Worm (Caenorhabditis elegans) whole organism, late embryonic: ENCODE results near the gene tut-1.

Experiments
- C38D4.7 ChIP-seq: fragments of 200-800 bp; sonication (Bioruptor generic); optimal IDR thresholded peaks from 2 replicates; lab custom pipeline; 2018; ENCODE audit warnings: mild to moderate bottlenecking, missing genetic modification characterization, moderate library complexity, missing compliant biosample characterization
- K02D7.2 ChIP-seq: sonication (generic microtip); optimal IDR thresholded peaks from 2 replicates; lab custom pipeline; 2017; ENCODE audit warnings: mild to moderate bottlenecking, missing genetic modification characterization, missing compliant biosample characterization
- K09A11.1 ChIP-seq: sonication (generic microtip); optimal IDR thresholded peaks from 2 replicates; lab custom pipeline; 2017; ENCODE audit warnings: antibody characterized with exemption, mild to moderate bottlenecking, missing genetic modification characterization, missing compliant biosample characterization; ENCODE audit not compliant: insufficient read depth
- T23F11.4 ChIP-seq: fragments of 200-800 bp; sonication (Bioruptor generic); optimal IDR thresholded peaks from 2 replicates; lab custom pipeline; 2018; ENCODE audit warnings: mild to moderate bottlenecking, missing genetic modification characterization, missing compliant biosample characterization
- ahr-1 ChIP-seq: sonication (generic microtip); optimal IDR thresholded peaks from 2 replicates; lab custom pipeline; 2016; ENCODE audit warnings: missing genetic modification characterization, missing compliant biosample characterization
- ama-1 ChIP-seq: fragments of 150-350 bp; optimal IDR thresholded peaks from 2 replicates; lab custom pipeline; 2014
- ceh-18 ChIP-seq: sonication (generic microtip); optimal IDR thresholded peaks from 2 replicates; lab custom pipeline; 2016; ENCODE audit warnings: missing genetic modification characterization, missing compliant biosample characterization
- ceh-19 ChIP-seq: fragments of 200-800 bp; sonication (Bioruptor generic); optimal IDR thresholded peaks from 2 replicates; lab custom pipeline; 2018; ENCODE audit warnings: mild to moderate bottlenecking, missing genetic modification characterization, missing compliant biosample characterization
- ceh-2 ChIP-seq: sonication (generic microtip); optimal IDR thresholded peaks from 2 replicates; lab custom pipeline; 2016; ENCODE audit warnings: missing genotype, missing genetic modification characterization, missing compliant biosample characterization
- ceh-22 ChIP-seq: sonication (generic microtip); optimal IDR thresholded peaks from 2 replicates; lab custom pipeline; 2017; ENCODE audit warnings: missing biosample characterization, missing genetic modification characterization
- ceh-31 ChIP-seq: sonication (generic microtip); optimal IDR thresholded peaks from 2 replicates; lab custom pipeline; 2016; ENCODE audit warnings: missing genetic modification characterization, missing compliant biosample characterization
- ceh-34 ChIP-seq: sonication (generic microtip); optimal IDR thresholded peaks from 2 replicates; lab custom pipeline; 2016; ENCODE audit warnings: mild to moderate bottlenecking, missing genetic modification characterization, missing compliant biosample characterization
- ceh-45 ChIP-seq: fragments of 200-800 bp; sonication (Bioruptor generic); IDR thresholded peaks from 2 replicates; pipeline ENCODE4 v1.3.6; 2022; ENCODE audit warnings: missing genetic modification reagents, missing genetic modification characterization, missing compliant biosample characterization
- ceh-48 ChIP-seq: sonication (generic microtip); optimal IDR thresholded peaks from 2 replicates; lab custom pipeline; 2016; ENCODE audit warnings: missing genetic modification characterization, inconsistent platforms, missing compliant biosample characterization
- ceh-6 ChIP-seq: fragments of 200-800 bp; sonication (Bioruptor generic); optimal IDR thresholded peaks from 2 replicates; lab custom pipeline; 2018; ENCODE audit warnings: mild to moderate bottlenecking, missing genetic modification characterization, missing compliant biosample characterization
- ceh-9 ChIP-seq: sonication (generic microtip); optimal IDR thresholded peaks from 2 replicates; lab custom pipeline; 2016; ENCODE audit warnings: mild to moderate bottlenecking, missing genetic modification characterization, inconsistent platforms, missing compliant biosample characterization
- elt-4 ChIP-seq: sonication (generic microtip); optimal IDR thresholded peaks from 2 replicates; lab custom pipeline; 2016; ENCODE audit warnings: missing genetic modification characterization, missing compliant biosample characterization
- eyg-1 ChIP-seq: sonication (generic microtip); optimal IDR thresholded peaks from 2 replicates; lab custom pipeline; 2016; ENCODE audit warnings: missing genotype, missing genetic modification characterization, missing compliant biosample characterization
- gmeb-2 ChIP-seq: sonication (generic microtip); optimal IDR thresholded peaks from 2 replicates; lab custom pipeline; 2016; ENCODE audit warnings: missing genetic modification characterization, inconsistent platforms, missing compliant biosample characterization
- hlh-13 ChIP-seq: fragments of 200-800 bp; sonication (Bioruptor generic); optimal IDR thresholded peaks from 2 replicates; lab custom pipeline; 2018; ENCODE audit warnings: mild to moderate bottlenecking, missing genetic modification characterization, missing compliant biosample characterization
- hlh-15 ChIP-seq: sonication (generic microtip); optimal IDR thresholded peaks from 2 replicates; lab custom pipeline; 2016; ENCODE audit warnings: missing genetic modification characterization, missing compliant biosample characterization
- hlh-30 ChIP-seq: sonication (generic microtip); optimal IDR thresholded peaks from 2 replicates; lab custom pipeline; 2017; ENCODE audit warnings: antibody characterized with exemption, missing genetic modification characterization, missing compliant biosample characterization; ENCODE audit not compliant: insufficient read depth
- hlh-6 ChIP-seq: sonication (generic microtip); optimal IDR thresholded peaks from 2 replicates; lab custom pipeline; 2016; ENCODE audit warnings: missing genotype, missing genetic modification characterization, missing compliant biosample characterization
- hlh-8 ChIP-seq: sonication (generic microtip); optimal IDR thresholded peaks from 2 replicates; lab custom pipeline; 2016; ENCODE audit warnings: missing genotype, missing genetic modification characterization, missing compliant biosample characterization
- lin-11 ChIP-seq: fragments of 200-800 bp; sonication (Bioruptor generic); optimal IDR thresholded peaks from 2 replicates; lab custom pipeline; 2018; ENCODE audit warnings: mild to moderate bottlenecking, missing genetic modification characterization, missing compliant biosample characterization
- madf-2 ChIP-seq: sonication (generic microtip); optimal IDR thresholded peaks from 2 replicates; lab custom pipeline; 2017; ENCODE audit warnings: missing genetic modification characterization, missing compliant biosample characterization
- mec-3 ChIP-seq: sonication (generic microtip); optimal IDR thresholded peaks from 2 replicates; lab custom pipeline; 2016; ENCODE audit warnings: borderline replicate concordance, missing genetic modification characterization, missing compliant biosample characterization
- nfya-1 ChIP-seq: sonication (generic microtip); optimal IDR thresholded peaks from 2 replicates; lab custom pipeline; 2017; ENCODE audit warnings: missing genetic modification characterization, mild to moderate bottlenecking, missing compliant biosample characterization, antibody characterized with exemption, moderate library complexity
- nhr-11 ChIP-seq: fragments of 150-350 bp; optimal IDR thresholded peaks from 2 replicates; lab custom pipeline; 2014; ENCODE audit warnings: missing biosample characterization, missing genetic modification characterization
- nhr-232 ChIP-seq: sonication (generic microtip); optimal IDR thresholded peaks from 2 replicates; lab custom pipeline; 2016; ENCODE audit warnings: missing genetic modification characterization, missing compliant biosample characterization
- pag-3 ChIP-seq: sonication (generic microtip); optimal IDR thresholded peaks from 2 replicates; lab custom pipeline; 2016; ENCODE audit warnings: missing compliant biosample characterization, missing genetic modification characterization, borderline replicate concordance
- pha-2 ChIP-seq: sonication (generic microtip); optimal IDR thresholded peaks from 2 replicates; lab custom pipeline; 2017; ENCODE audit warnings: mild to moderate bottlenecking, missing genetic modification characterization, missing compliant biosample characterization
- pros-1 ChIP-seq: fragments of 150-350 bp; optimal IDR thresholded peaks from 2 replicates; lab custom pipeline; 2014; ENCODE audit warnings: missing biosample characterization, missing genetic modification reagents, missing genetic modification characterization
- rnt-1 ChIP-seq: sonication (generic microtip); optimal IDR thresholded peaks from 2 replicates; lab custom pipeline; 2016; ENCODE audit warnings: missing genetic modification characterization, missing compliant biosample characterization
- sox-2 ChIP-seq: fragments of 200-800 bp; sonication (Bioruptor generic); IDR thresholded peaks from 2 replicates; pipeline ENCODE4 v1.3.6; 2022; ENCODE audit warnings: missing genetic modification reagents, missing genetic modification characterization, missing compliant biosample characterization
- syd-9 ChIP-seq: sonication (generic microtip); optimal IDR thresholded peaks from 2 replicates; lab custom pipeline; 2016; ENCODE audit warnings: mild to moderate bottlenecking, missing genetic modification characterization, moderate library complexity, missing compliant biosample characterization
- tbx-2 ChIP-seq: sonication (generic microtip); optimal IDR thresholded peaks from 2 replicates; lab custom pipeline; 2016; ENCODE audit warnings: missing genetic modification characterization, missing compliant biosample characterization
- unc-42 ChIP-seq: sonication (generic microtip); optimal IDR thresholded peaks from 2 replicates; lab custom pipeline; 2016; ENCODE audit warnings: missing genotype, missing genetic modification characterization, missing compliant biosample characterization
- unc-86 ChIP-seq: sonication (generic microtip); optimal IDR thresholded peaks from 2 replicates; lab custom pipeline; 2016; ENCODE audit warnings: missing genetic modification characterization, missing compliant biosample characterization

tut-1 gene

DNA sequence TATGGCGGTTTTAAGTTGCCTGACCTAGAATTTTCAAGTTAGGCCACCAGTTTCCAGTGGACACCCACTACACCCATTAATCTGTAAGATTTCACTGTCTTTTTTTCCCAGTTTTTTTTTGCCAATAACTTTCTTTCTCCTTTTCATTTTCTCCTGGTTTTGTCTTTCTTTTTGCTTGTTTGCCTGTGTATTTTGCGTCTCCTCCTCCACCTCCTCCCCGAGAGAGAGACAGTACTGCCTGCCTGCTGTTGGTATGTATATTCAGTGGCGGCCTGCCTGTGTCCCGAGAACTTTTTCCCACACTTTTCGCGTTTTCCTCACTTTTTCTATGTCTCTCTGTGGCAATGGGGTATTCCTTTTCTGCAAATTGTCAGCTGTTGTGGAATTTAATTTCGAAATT lies 40.1 kb downstream of the tut-1 start:
- TF ChIP-seq sox-2 (GFP tag; lab: Robert Waterston, UW) (no peak), ceh-22 (tag; lab: Kevin White, UChicago) (no peak), hlh-15 (tag; lab: Kevin White, UChicago) (no peak), eyg-1 (tag; lab: Kevin White, UChicago) (no peak), mec-3 (no peak), lin-11 (tag; lab: Kevin White, UChicago) (no peak), T23F11.4 (GFP tag; lab: Kevin White, UChicago) (no peak), unc-86 (tag; lab: Kevin White, UChicago) (no peak), pros-1 (tag; lab: Kevin White, UChicago) (no peak), tbx-2 (tag; lab: Kevin White, UChicago) (no peak), elt-4 (no peak), ceh-48 (tag; lab: Kevin White, UChicago) (no peak), pha-2 (tag; lab: Kevin White, UChicago) (no peak), ceh-2 (tag; lab: Kevin White, UChicago) (no peak), nhr-232 (tag; lab: Kevin White, UChicago) (no peak), nfya-1 (tag; lab: Kevin White, UChicago) (no peak)
- TF ChIP-seq, all 69 proteins: peak for 0

- TF ChIP-seq hlh-6 (tag; lab: Kevin White, UChicago), result no peak
- TF ChIP-seq nhr-11 (tag; lab: Kevin White, UChicago), result no peak
- TF ChIP-seq nfya-1 (tag; lab: Kevin White, UChicago), result no peak
- no peak for TF ChIP-seq K09A11.1 (tag; lab: Kevin White, UChicago)
- no peak for TF ChIP-seq ceh-22 (tag; lab: Kevin White, UChicago)
- no peak for TF ChIP-seq C38D4.7 (GFP tag; lab: Kevin White, UChicago)
- no peak for TF ChIP-seq pag-3 (tag; lab: Kevin White, UChicago)
- no peak for TF ChIP-seq hlh-30
- TF ChIP-seq lin-11 (tag; lab: Kevin White, UChicago), result no peak
- TF ChIP-seq ceh-45, result no peak
- TF ChIP-seq T23F11.4 (GFP tag; lab: Kevin White, UChicago), result no peak
- no peak for TF ChIP-seq unc-86 (tag; lab: Kevin White, UChicago)
- no peak for TF ChIP-seq madf-2 (tag; lab: Kevin White, UChicago)
- TF ChIP-seq ceh-31 (tag; lab: Kevin White, UChicago), result no peak
- TF ChIP-seq nhr-232 (tag; lab: Kevin White, UChicago), result no peak
- TF ChIP-seq gmeb-2 (tag; lab: Kevin White, UChicago), result no peak
- no peak for TF ChIP-seq ceh-9 (tag; lab: Kevin White, UChicago)
These were observed 40.6 kb downstream of the tut-1 start for ce11 chrIV:80943-81342.

DNA sequence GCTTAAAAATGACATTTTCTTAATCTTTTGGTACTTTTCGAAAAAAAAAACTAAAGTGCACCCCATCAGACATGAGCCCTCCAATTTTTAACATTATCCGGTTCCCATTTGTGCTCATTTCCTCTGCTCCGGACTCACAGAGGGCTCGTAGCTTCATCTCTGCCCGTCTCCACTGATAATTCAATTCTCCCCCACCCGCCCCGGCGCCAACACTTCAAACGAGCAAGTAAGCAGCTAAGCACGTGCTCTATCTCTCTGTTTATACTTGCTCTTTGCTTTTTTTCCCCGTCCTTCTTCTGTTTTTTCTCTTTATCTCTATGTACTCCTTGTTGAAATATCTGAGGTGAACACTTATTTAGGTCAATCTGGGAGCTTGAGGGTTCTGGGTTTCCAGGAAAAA lies 42.3 kb downstream of the tut-1 start, which contains the start of gene T05C7.9:
Gene T05C7.9, plus strand, starts transcription at position 72 of the 400 bp plus-strand sequence.
- TF ChIP-seq hlh-13 (GFP tag; lab: Kevin White, UChicago) (no peak), ceh-18 (peak; percentile 37), ahr-1 (tag; lab: Kevin White, UChicago) (no peak), unc-42 (tag; lab: Kevin White, UChicago) (peak; percentile 80), hlh-8 (tag; lab: Kevin White, UChicago) (no peak)

DNA sequence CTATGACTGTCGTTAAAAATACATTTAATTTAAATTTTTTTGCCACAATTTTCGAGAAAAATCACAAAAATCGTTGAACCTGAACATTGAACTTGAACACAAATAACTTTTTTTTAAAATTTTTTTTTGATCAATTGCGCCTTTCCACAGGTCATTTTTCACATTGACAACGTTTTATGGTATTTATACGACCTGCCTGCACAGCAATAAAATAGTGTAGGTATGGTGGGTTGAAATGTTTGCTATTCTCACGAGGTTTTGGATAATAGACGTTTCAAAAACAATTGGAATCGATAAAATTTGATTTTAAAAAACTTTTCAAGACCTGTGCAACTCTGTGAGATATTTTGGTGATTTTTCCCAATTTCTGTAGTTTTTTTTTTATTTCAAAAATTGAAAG lies 43.3 kb downstream of the tut-1 start:
- TF ChIP-seq ceh-6 (GFP tag; lab: Kevin White, UChicago), result no peak
- TF ChIP-seq K02D7.2 (tag; lab: Kevin White, UChicago), result no peak
- TF ChIP-seq ceh-19 (GFP tag; lab: Kevin White, UChicago), result no peak
- TF ChIP-seq ama-1 (lab: Kevin White, UChicago), result no peak
- no peak for TF ChIP-seq rnt-1 (tag; lab: Kevin White, UChicago)
- TF ChIP-seq ceh-2 (tag; lab: Kevin White, UChicago), result no peak
- TF ChIP-seq syd-9, result no peak
- no peak for TF ChIP-seq ceh-34 (tag; lab: Kevin White, UChicago)
